Fruit fly (Drosophila melanogaster) whole organism, embryonic: ENCODE data around the gene Gr39a.

ENCODE experiments used
- Adf1 ChIP-seq: fragments of 200-800 bp; sonication (Bioruptor generic); IDR thresholded peaks from 2 replicates; pipeline ENCODE4 v1.3.6; 2022; ENCODE audit warnings: missing biosample characterization, missing genetic modification characterization
- CG10543 ChIP-seq: fragments of 200-800 bp; sonication (Bioruptor generic); optimal IDR thresholded peaks from 3 replicates; lab custom pipeline; 2017; ENCODE audit warnings: missing biosample characterization, mild to moderate bottlenecking, missing genetic modification characterization, moderate library complexity
- CG12769 ChIP-seq: fragments of 200-800 bp; sonication (Bioruptor generic); optimal IDR thresholded peaks from 2 replicates; lab custom pipeline; 2019; ENCODE audit warnings: missing biosample characterization, mild to moderate bottlenecking, missing genetic modification characterization, moderate library complexity
- CG13424 ChIP-seq: fragments of 200-800 bp; sonication (Bioruptor generic); optimal IDR thresholded peaks from 2 replicates; lab custom pipeline; 2019; ENCODE audit warnings: missing biosample characterization, mild to moderate bottlenecking, missing genetic modification characterization, moderate library complexity
- CG13624 ChIP-seq: fragments of 200-800 bp; sonication (Bioruptor generic); optimal IDR thresholded peaks from 2 replicates; lab custom pipeline; 2016; ENCODE audit warnings: missing biosample characterization, missing genetic modification characterization
- CG15269 ChIP-seq: fragments of 200-800 bp; sonication (Bioruptor generic); optimal IDR thresholded peaks from 2 replicates; lab custom pipeline; 2018; ENCODE audit warnings: missing biosample characterization, mild to moderate bottlenecking, missing genetic modification characterization, moderate library complexity
- CG1603 ChIP-seq: fragments of 200-800 bp; sonication (Bioruptor generic); optimal IDR thresholded peaks from 2 replicates; lab custom pipeline; 2019; ENCODE audit warnings: missing biosample characterization, mild to moderate bottlenecking, missing genetic modification characterization, moderate library complexity
- CG2199 ChIP-seq: fragments of 200-800 bp; sonication (Bioruptor generic); IDR thresholded peaks from 3 replicates; pipeline ENCODE4 v1.3.6; 2022; ENCODE audit warnings: missing biosample characterization, missing genetic modification characterization
- CG2202 ChIP-seq: fragments of 200-800 bp; sonication (Bioruptor generic); optimal IDR thresholded peaks from 2 replicates; lab custom pipeline; 2018; ENCODE audit warnings: missing biosample characterization, mild to moderate bottlenecking, missing genetic modification characterization
- CG34376 ChIP-seq: fragments of 200-800 bp; sonication (Bioruptor generic); optimal IDR thresholded peaks from 2 replicates; lab custom pipeline; 2018; ENCODE audit warnings: missing biosample characterization, mild to moderate bottlenecking, missing genetic modification characterization
- CG3995 ChIP-seq: fragments of 200-800 bp; sonication (Bioruptor generic); optimal IDR thresholded peaks from 3 replicates; lab custom pipeline; 2016; ENCODE audit warnings: missing biosample characterization, missing genetic modification characterization
- CG43689 ChIP-seq: fragments of 200-800 bp; sonication (Bioruptor generic); IDR thresholded peaks from 2 replicates; pipeline ENCODE4 v1.3.6; 2022; ENCODE audit warnings: missing biosample characterization, missing genetic modification characterization
- CG4820 ChIP-seq: fragments of 200-800 bp; sonication (Bioruptor generic); optimal IDR thresholded peaks from 3 replicates; lab custom pipeline; 2016; ENCODE audit warnings: missing biosample characterization, missing genetic modification characterization
- CG7987 ChIP-seq: fragments of 200-800 bp; sonication (Bioruptor generic); optimal IDR thresholded peaks from 2 replicates; lab custom pipeline; 2018; ENCODE audit warnings: missing biosample characterization, mild to moderate bottlenecking, missing genetic modification characterization, moderate library complexity
- CG8281 ChIP-seq: fragments of 200-800 bp; sonication (Bioruptor generic); optimal IDR thresholded peaks from 2 replicates; lab custom pipeline; 2018; ENCODE audit warnings: missing biosample characterization, mild to moderate bottlenecking, missing genetic modification characterization, moderate library complexity
- D19B ChIP-seq: fragments of 200-800 bp; sonication (Bioruptor generic); optimal IDR thresholded peaks from 2 replicates; lab custom pipeline; 2017; ENCODE audit warnings: missing biosample characterization, mild to moderate bottlenecking, missing genetic modification characterization
- Deaf1 ChIP-seq: fragments of 200-800 bp; optimal IDR thresholded peaks from 3 replicates; lab custom pipeline; 2019; ENCODE audit warnings: missing biosample characterization, mild to moderate bottlenecking, missing genetic modification characterization, moderate library complexity
- Dfd ChIP-seq, 2 experiments: fragments of >200 bp; optimal IDR thresholded peaks; 2 replicates each; lab custom pipeline; 2017; ENCODE audit warnings: missing biosample characterization in 2 of 2, missing genetic modification characterization in 2 of 2
- Hand ChIP-seq: fragments of 200-800 bp; sonication (Bioruptor generic); optimal IDR thresholded peaks from 2 replicates; lab custom pipeline; 2017; ENCODE audit warnings: mild to moderate bottlenecking, missing biosample characterization, missing genetic modification reagents, missing genetic modification characterization
- Hr78 ChIP-seq, 2 experiments: fragments of 200-800 bp in 1 of 2; fragments of >200 bp in 1 of 2; sonication (Bioruptor generic) in 1 of 2; optimal IDR thresholded peaks; 2 replicates each; lab custom pipeline; 2017 to 2019; ENCODE audit warnings: missing biosample characterization in 2 of 2, missing genetic modification characterization in 2 of 2, mild to moderate bottlenecking in 1 of 2, moderate library complexity in 1 of 2
- Lhr ChIP-seq: fragments of 200-800 bp; sonication (Bioruptor generic); optimal IDR thresholded peaks from 3 replicates; lab custom pipeline; 2017; ENCODE audit warnings: mild to moderate bottlenecking, missing biosample characterization, missing genetic modification reagents, missing genetic modification characterization
- Med ChIP-seq: fragments of 200-800 bp; sonication (Bioruptor generic); peaks from one replicate; lab custom pipeline; 2016; ENCODE audit warnings: missing biosample characterization, missing genetic modification characterization, mild to moderate bottlenecking, inconsistent platforms, moderate library complexity
- Nf-YC ChIP-seq: fragments of 200-800 bp; optimal IDR thresholded peaks from 3 replicates; lab custom pipeline; 2019; ENCODE audit warnings: missing biosample characterization, mild to moderate bottlenecking, missing genetic modification characterization, moderate library complexity
- Pdp1 ChIP-seq, 2 experiments: fragments of 200-800 bp; sonication (Bioruptor generic); optimal IDR thresholded peaks; 3 replicates each; lab custom pipeline; 2016; ENCODE audit warnings: missing biosample characterization in 2 of 2, missing genetic modification characterization in 2 of 2, mild to moderate bottlenecking in 1 of 2, moderate library complexity in 1 of 2
- Rx ChIP-seq: fragments of 200-800 bp; sonication (Bioruptor generic); IDR thresholded peaks from 2 replicates; pipeline ENCODE4 v1.3.6; 2022; ENCODE audit warnings: missing biosample characterization, missing genetic modification characterization
- Ssrp ChIP-seq: fragments of 200-800 bp; sonication (Bioruptor generic); optimal IDR thresholded peaks from 2 replicates; lab custom pipeline; 2018; ENCODE audit warnings: missing biosample characterization, mild to moderate bottlenecking, missing genetic modification characterization, moderate library complexity
- Taf1 ChIP-seq: fragments of 200-800 bp; sonication (Bioruptor generic); IDR thresholded peaks from 2 replicates; pipeline ENCODE4 v1.3.6; 2022; ENCODE audit warnings: missing biosample characterization, missing genetic modification characterization
- ato ChIP-seq: fragments of 200-800 bp; sonication (Bioruptor generic); IDR thresholded peaks from 2 replicates; pipeline ENCODE4 v1.3.6; 2022; ENCODE audit warnings: missing biosample characterization, missing genetic modification characterization; ENCODE audit not compliant: partially characterized antibody
- bowl ChIP-seq: fragments of 200-800 bp; sonication (Bioruptor generic); IDR thresholded peaks from 2 replicates; pipeline ENCODE4 v1.3.6; 2022; ENCODE audit warnings: missing biosample characterization, missing genetic modification characterization
- chinmo ChIP-seq: fragments of 200-800 bp; sonication (Bioruptor generic); IDR thresholded peaks from 4 replicates; pipeline ENCODE4 v1.3.6; 2022; ENCODE audit warnings: missing biosample characterization, missing genetic modification characterization; ENCODE audit not compliant: partially characterized antibody
- crc ChIP-seq: fragments of 200-800 bp; sonication (Bioruptor generic); optimal IDR thresholded peaks from 2 replicates; lab custom pipeline; 2016; ENCODE audit warnings: missing biosample characterization, missing genetic modification characterization
- cwo ChIP-seq: fragments of 200-800 bp; sonication (Bioruptor generic); optimal IDR thresholded peaks from 3 replicates; lab custom pipeline; 2017; ENCODE audit warnings: missing biosample characterization, missing genetic modification characterization, mild to moderate bottlenecking, moderate library complexity, missing genetic modification reagents
- ems ChIP-seq: fragments of 200-800 bp; sonication (Bioruptor generic); optimal IDR thresholded peaks from 3 replicates; lab custom pipeline; 2016; ENCODE audit warnings: missing biosample characterization, missing genetic modification characterization
- en ChIP-seq: fragments of 200-800 bp; sonication (Bioruptor generic); optimal IDR thresholded peaks from 2 replicates; lab custom pipeline; 2016; ENCODE audit warnings: missing biosample characterization, missing genetic modification characterization
- exex ChIP-seq: fragments of 200-800 bp; sonication (Bioruptor generic); optimal IDR thresholded peaks from 4 replicates; lab custom pipeline; 2018; ENCODE audit warnings: missing biosample characterization, mild to moderate bottlenecking, missing genetic modification characterization, moderate library complexity
- ftz-f1 ChIP-seq: fragments of 200-800 bp; sonication (Bioruptor generic); optimal IDR thresholded peaks from 2 replicates; lab custom pipeline; 2016; ENCODE audit warnings: missing biosample characterization, missing genetic modification characterization
- hb ChIP-seq: fragments of 200-800 bp; sonication (Bioruptor generic); IDR thresholded peaks from 3 replicates; pipeline ENCODE4 v1.3.6; 2022; ENCODE audit warnings: missing biosample characterization, missing genetic modification characterization; ENCODE audit not compliant: partially characterized antibody
- mirr ChIP-seq: fragments of 200-800 bp; sonication (Bioruptor generic); optimal IDR thresholded peaks from 3 replicates; lab custom pipeline; 2018; ENCODE audit warnings: missing biosample characterization, mild to moderate bottlenecking, missing genetic modification characterization
- oc ChIP-seq: fragments of 200-800 bp; sonication (Bioruptor generic); optimal IDR thresholded peaks from 2 replicates; lab custom pipeline; 2018; ENCODE audit warnings: missing biosample characterization, mild to moderate bottlenecking, missing genetic modification characterization, moderate library complexity
- rib ChIP-seq: fragments of 200-800 bp; sonication (Bioruptor generic); IDR thresholded peaks from 2 replicates; pipeline ENCODE4 v1.3.6; 2022; ENCODE audit warnings: missing biosample characterization, missing genetic modification characterization
- sd ChIP-seq: fragments of 200-800 bp; sonication (Bioruptor generic); optimal IDR thresholded peaks from 3 replicates; lab custom pipeline; 2018; ENCODE audit warnings: missing biosample characterization, mild to moderate bottlenecking, missing genetic modification characterization, moderate library complexity
- sens ChIP-seq: fragments of 200-800 bp; sonication (Bioruptor generic); peaks from one replicate; lab custom pipeline; 2016; ENCODE audit warnings: missing biosample characterization, missing genetic modification characterization
- slp2 ChIP-seq: fragments of 200-800 bp; sonication (Bioruptor generic); optimal IDR thresholded peaks from 2 replicates; lab custom pipeline; 2016; ENCODE audit warnings: missing biosample characterization, missing genetic modification characterization
- sug ChIP-seq: fragments of 200-800 bp; optimal IDR thresholded peaks from 2 replicates; lab custom pipeline; 2019; ENCODE audit warnings: missing biosample characterization, mild to moderate bottlenecking, missing genetic modification characterization, moderate library complexity
- tna ChIP-seq: fragments of 200-800 bp; sonication (Bioruptor generic); IDR thresholded peaks from 2 replicates; pipeline ENCODE4 v1.3.6; 2022; ENCODE audit warnings: missing biosample characterization, missing genetic modification characterization; ENCODE audit not compliant: partially characterized antibody
- wek ChIP-seq: fragments of 200-800 bp; sonication (Bioruptor generic); optimal IDR thresholded peaks from 3 replicates; lab custom pipeline; 2018; ENCODE audit warnings: missing biosample characterization, mild to moderate bottlenecking, missing genetic modification characterization, moderate library complexity
- zf30C ChIP-seq: fragments of 200-800 bp; sonication (Bioruptor generic); optimal IDR thresholded peaks from 3 replicates; lab custom pipeline; 2018; ENCODE audit warnings: missing biosample characterization, mild to moderate bottlenecking, missing genetic modification characterization

Gr39a gene

dm6 chr2L:21304533-21304850 lies 14.0 kb downstream of the Gr39a start:
- TF ChIP-seq wek (GFP tag; lab: Kevin White, UChicago) (no peak), ato (GFP tag; lab: Robert Waterston, UW) (no peak), sd (peak; percentile 55), Taf1 (GFP tag; lab: Robert Waterston, UW) (no peak), CG13424 (no peak), CG3995 (no peak), zf30C (GFP tag; lab: Kevin White, UChicago) (no peak), Hand (GFP tag; lab: Kevin White, UChicago) (no peak), CG4820 (GFP tag; lab: Kevin White, UChicago) (no peak), ems (GFP tag; lab: Kevin White, UChicago) (no peak), Dfd (GFP tag; optimal IDR thresholded peaks at IDR 0.05; lab: Kevin White, UChicago) (no peak), sens (GFP tag; lab: Kevin White, UChicago) (peak; percentile 22), CG1603 (tag; lab: Kevin White, UChicago) (no peak), crc (GFP tag; lab: Kevin White, UChicago) (no peak), Pdp1 (GFP tag; optimal IDR thresholded peaks at IDR 0.05; lab: Kevin White, UChicago) (peak in 1 of 2 experiments; percentile 90), en (GFP tag; lab: Kevin White, UChicago) (no peak), CG15269 (tag; lab: Kevin White, UChicago) (no peak), CG8281 (tag; lab: Kevin White, UChicago) (no peak), D19B (no peak), Rx (GFP tag; lab: Robert Waterston, UW) (no peak), slp2 (no peak), CG13624 (no peak), CG2202 (tag; lab: Kevin White, UChicago) (no peak)
- TF ChIP-seq, all 482 proteins: peak for 3

dm6 chr2L:21307795-21308426 lies 17.4 kb downstream of the Gr39a start:
- no peak for TF ChIP-seq Ssrp (tag; lab: Kevin White, UChicago)
- TF ChIP-seq Deaf1 (tag; lab: Kevin White, UChicago) = peak; percentile 53
- TF ChIP-seq sens (GFP tag; lab: Kevin White, UChicago) = peak; percentile 15
- TF ChIP-seq mirr = no peak
- TF ChIP-seq hb (GFP tag; lab: Robert Waterston, UW) = no peak
- peak; percentile 66 for TF ChIP-seq Med (GFP tag; lab: Kevin White, UChicago)
- peak; percentile 63; the same call in 1 of the 3 replicates for TF ChIP-seq CG2199 (GFP tag; lab: Robert Waterston, UW)
- peak; percentile 85 for TF ChIP-seq sug (tag; lab: Kevin White, UChicago)
- peak; percentile 70 for TF ChIP-seq CG12769 (tag; lab: Kevin White, UChicago)
- TF ChIP-seq Hr78 (GFP tag; optimal IDR thresholded peaks at IDR 0.05; lab: Kevin White, UChicago) = peak in 1 of 2 experiments; percentile 26
- no peak for TF ChIP-seq CG43689 (GFP tag; lab: Robert Waterston, UW)
- TF ChIP-seq Lhr (GFP tag; lab: Kevin White, UChicago) = no peak
- peak; percentile 18 for TF ChIP-seq CG34376 (GFP tag; lab: Kevin White, UChicago)
- peak; percentile 35 for TF ChIP-seq Nf-YC
- TF ChIP-seq ftz-f1 (GFP tag; lab: Kevin White, UChicago) = peak; percentile 52
- TF ChIP-seq tna (GFP tag; lab: Robert Waterston, UW) = peak; percentile 49; the same call in 1 of the 2 replicates
- TF ChIP-seq Adf1 = 0 out of 2 replicates have a peak, but pooled peaks have one; percentile 39
- peak; percentile 10; the same call in 1 of the 2 replicates for TF ChIP-seq rib (GFP tag; lab: Robert Waterston, UW)
- peak; percentile 99 for TF ChIP-seq CG7987 (GFP tag; lab: Kevin White, UChicago)
- TF ChIP-seq cwo (GFP tag; lab: Kevin White, UChicago) = peak; percentile 90
- 0 out of 4 replicates have a peak, but pooled peaks have one; percentile 76 for TF ChIP-seq chinmo (GFP tag; lab: Robert Waterston, UW)
- no peak for TF ChIP-seq oc (tag; lab: Kevin White, UChicago)
- 0 out of 2 replicates have a peak, but pooled peaks have one; percentile 5 for TF ChIP-seq bowl (GFP tag; lab: Robert Waterston, UW)
- TF ChIP-seq Pdp1 (GFP tag; optimal IDR thresholded peaks at IDR 0.05; lab: Kevin White, UChicago) = peak in 1 of 2 experiments; percentile 32
- peak; percentile 59 for TF ChIP-seq CG10543 (GFP tag; lab: Kevin White, UChicago)
- peak; percentile 17 for TF ChIP-seq exex (tag; lab: Kevin White, UChicago)
